Worm (Caenorhabditis elegans) whole organism, L4/young adult: ENCODE data around the gene F54A3.5.

Experiments used
- W03F9.2 ChIP-seq: fragments of 150-350 bp; optimal IDR thresholded peaks from 2 replicates; lab custom pipeline; 2014; ENCODE audit warnings: missing biosample characterization, missing genetic modification characterization
- dao-5 ChIP-seq: sonication (generic microtip); optimal IDR thresholded peaks from 2 replicates; lab custom pipeline; 2016; ENCODE audit warnings: missing genotype, missing genetic modification characterization, moderate library complexity, missing compliant biosample characterization

DNA sequence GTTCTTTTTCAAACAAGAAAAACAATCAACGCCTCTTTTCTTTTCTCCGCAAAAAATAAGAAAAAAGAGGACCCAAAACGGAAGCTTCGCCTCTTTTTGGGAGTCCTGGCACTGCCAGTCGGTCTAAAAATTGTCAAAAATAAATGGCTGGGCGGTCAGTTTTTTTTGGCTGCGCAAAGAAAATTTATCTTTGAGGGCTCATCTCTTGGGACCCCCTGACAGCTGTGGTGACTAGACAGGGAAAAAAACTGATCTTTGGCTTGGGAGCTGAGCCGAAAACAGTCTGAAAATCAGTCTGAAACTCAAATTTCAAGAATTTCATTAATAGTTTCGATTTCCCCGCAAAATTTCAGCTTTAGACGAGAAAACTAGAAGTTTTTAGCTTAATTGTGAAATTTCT lies 35.0 kb downstream of the F54A3.5 start:
- TF ChIP-seq dao-5 (tag; lab: Kevin White, UChicago): no peak
- no peak for TF ChIP-seq W03F9.2 (tag; lab: Kevin White, UChicago)
